Worm (Caenorhabditis elegans) whole organism, L4 larva: ENCODE measurements around the gene lem-2.

Experiments used
- D1046.2 ChIP-seq: fragments of 200-800 bp; sonication (Bioruptor generic); IDR thresholded peaks from 2 replicates; pipeline ENCODE4 v1.3.6; 2022; ENCODE audit warnings: missing genetic modification characterization, missing compliant biosample characterization
- F10B5.3 ChIP-seq: sonication (generic microtip); optimal IDR thresholded peaks from 2 replicates; lab custom pipeline; 2016; ENCODE audit warnings: mild to moderate bottlenecking, missing genetic modification characterization, missing compliant biosample characterization
- F44E2.7 ChIP-seq: fragments of 200-800 bp; sonication (Bioruptor generic); IDR thresholded peaks from 2 replicates; pipeline ENCODE4 v2.1.2; 2022; ENCODE audit warnings: missing genetic modification characterization, missing compliant biosample characterization
- T20F7.1 ChIP-seq: fragments of 200-800 bp; sonication (Bioruptor generic); optimal IDR thresholded peaks from 2 replicates; lab custom pipeline; 2018; ENCODE audit warnings: mild to moderate bottlenecking, missing genetic modification characterization, missing compliant biosample characterization
- T26A8.4 ChIP-seq: fragments of 200-800 bp; sonication (Bioruptor generic); IDR thresholded peaks from 2 replicates; pipeline ENCODE4 v1.3.6; 2022; ENCODE audit warnings: missing genetic modification characterization, missing compliant biosample characterization
- Y105C5A.15 ChIP-seq: fragments of 200-800 bp; sonication (Bioruptor generic); IDR thresholded peaks from 2 replicates; pipeline ENCODE4 v1.3.6; 2022; ENCODE audit warnings: missing genetic modification characterization, missing compliant biosample characterization
- ZK337.2 ChIP-seq: fragments of 200-800 bp; sonication (Bioruptor generic); IDR thresholded peaks from 2 replicates; pipeline ENCODE4 v1.3.6; 2022; ENCODE audit warnings: missing genetic modification reagents, missing genetic modification characterization, missing compliant biosample characterization
- aha-1 ChIP-seq: fragments of 150-350 bp; peaks from one replicate; lab custom pipeline; 2014; ENCODE audit warnings: missing biosample characterization, missing genetic modification characterization
- ama-1 ChIP-seq: fragments of 150-350 bp; optimal IDR thresholded peaks from 2 replicates; lab custom pipeline; 2014; ENCODE audit warnings: inconsistent platforms, mixed read lengths
- arid-1 ChIP-seq: fragments of 200-800 bp; sonication (Bioruptor generic); conservative IDR thresholded peaks from 2 replicates; pipeline ENCODE4 v1.3.6; 2022; ENCODE audit warnings: missing genetic modification reagents, missing genetic modification characterization, missing compliant biosample characterization
- attf-4 ChIP-seq: sonication (generic microtip); optimal IDR thresholded peaks from 3 replicates; lab custom pipeline; 2017; ENCODE audit warnings: missing biosample characterization, missing genetic modification characterization
- ceh-82 ChIP-seq: sonication (generic microtip); optimal IDR thresholded peaks from 2 replicates; lab custom pipeline; 2017; ENCODE audit warnings: missing biosample characterization, missing genetic modification characterization
- ctbp-1 ChIP-seq: fragments of 200-800 bp; sonication (Bioruptor generic); IDR thresholded peaks from 2 replicates; pipeline ENCODE4 v1.3.6; 2022; ENCODE audit warnings: missing genetic modification reagents, missing genetic modification characterization, missing compliant biosample characterization
- daf-16 ChIP-seq, 3 experiments: sonication (generic microtip); optimal IDR thresholded peaks; 2 replicates each; lab custom pipeline; 2016 to 2017; ENCODE audit warnings: missing genetic modification characterization in 3 of 3, missing genetic modification reagents in 3 of 3, mild to moderate bottlenecking in 2 of 3, missing compliant biosample characterization in 2 of 3, missing biosample characterization in 1 of 3, moderate library complexity in 1 of 3
- daf-19 ChIP-seq: fragments of 200-800 bp; sonication (Bioruptor generic); conservative IDR thresholded peaks from 2 replicates; pipeline ENCODE4 v1.3.6; 2022; ENCODE audit warnings: missing genetic modification characterization, missing compliant biosample characterization
- daf-8 ChIP-seq: fragments of 200-800 bp; sonication (Bioruptor generic); IDR thresholded peaks from 2 replicates; pipeline ENCODE4 v1.3.6; 2022; ENCODE audit warnings: missing genetic modification characterization, missing compliant biosample characterization
- dmd-9 ChIP-seq: fragments of 200-800 bp; sonication (Bioruptor generic); IDR thresholded peaks from 2 replicates; pipeline ENCODE4 v1.3.6; 2022; ENCODE audit warnings: missing genetic modification reagents, missing genetic modification characterization, missing compliant biosample characterization
- dve-1 ChIP-seq: sonication (generic microtip); optimal IDR thresholded peaks from 2 replicates; lab custom pipeline; 2017; ENCODE audit warnings: antibody characterized with exemption, mild to moderate bottlenecking, missing genetic modification characterization, missing compliant biosample characterization; ENCODE audit not compliant: insufficient read depth
- egl-27 ChIP-seq: sonication (generic microtip); optimal IDR thresholded peaks from 3 replicates; lab custom pipeline; 2017; ENCODE audit warnings: missing biosample characterization, missing genetic modification reagents, missing genetic modification characterization
- egl-43 ChIP-seq: fragments of 200-800 bp; sonication (Bioruptor generic); IDR thresholded peaks from 2 replicates; pipeline ENCODE4 v1.3.6; 2022; ENCODE audit warnings: missing genetic modification reagents, missing genetic modification characterization, missing compliant biosample characterization
- hmg-1.1 ChIP-seq: fragments of 200-800 bp; sonication (Bioruptor generic); IDR thresholded peaks from 2 replicates; pipeline ENCODE4 v1.3.6; 2022; ENCODE audit warnings: missing genetic modification reagents, missing genetic modification characterization, missing compliant biosample characterization
- jun-1 ChIP-seq: fragments of 150-350 bp; optimal IDR thresholded peaks from 2 replicates; lab custom pipeline; 2014; ENCODE audit warnings: missing biosample characterization, missing genetic modification reagents, missing genetic modification characterization
- lim-7 ChIP-seq: fragments of 200-800 bp; sonication (Bioruptor generic); IDR thresholded peaks from 2 replicates; pipeline ENCODE4 v1.3.6; 2022; ENCODE audit warnings: missing genetic modification characterization, missing compliant biosample characterization
- lin-1 ChIP-seq: fragments of 200-800 bp; sonication (Bioruptor generic); IDR thresholded peaks from 2 replicates; pipeline ENCODE4 v1.3.6; 2022; ENCODE audit warnings: missing genetic modification reagents, missing genetic modification characterization, missing compliant biosample characterization
- lin-15B ChIP-seq: fragments of 150-350 bp; sonication (generic microtip); optimal IDR thresholded peaks from 3 replicates; lab custom pipeline; 2014; ENCODE audit warnings: missing biosample characterization, missing genetic modification characterization
- lin-29 ChIP-seq: fragments of 200-800 bp; sonication (Bioruptor generic); IDR thresholded peaks from 2 replicates; pipeline ENCODE4 v1.3.6; 2022; ENCODE audit warnings: missing genetic modification reagents, missing genetic modification characterization, missing compliant biosample characterization
- lin-39 ChIP-seq: fragments of 150-350 bp; optimal IDR thresholded peaks from 2 replicates; lab custom pipeline; 2014; ENCODE audit warnings: missing biosample characterization, missing genetic modification reagents, missing genetic modification characterization
- lsy-2 ChIP-seq, 2 experiments: fragments of 150-350 bp in 1 of 2; sonication (generic microtip) in 1 of 2; optimal IDR thresholded peaks; 2 replicates each; lab custom pipeline; 2014 to 2017; ENCODE audit warnings: missing biosample characterization in 2 of 2, missing genetic modification characterization in 2 of 2
- madf-9 ChIP-seq: fragments of 200-800 bp; sonication (Bioruptor generic); conservative IDR thresholded peaks from 2 replicates; pipeline ENCODE4 v1.3.6; 2022; ENCODE audit warnings: missing genetic modification reagents, missing genetic modification characterization, missing compliant biosample characterization
- nhr-10 ChIP-seq: fragments of 150-350 bp; optimal IDR thresholded peaks from 2 replicates; lab custom pipeline; 2014; ENCODE audit warnings: missing biosample characterization, missing genetic modification characterization
- nhr-237 ChIP-seq: sonication (generic microtip); optimal IDR thresholded peaks from 2 replicates; lab custom pipeline; 2017; ENCODE audit warnings: missing biosample characterization, missing genetic modification characterization
- nhr-25 ChIP-seq: sonication (generic microtip); optimal IDR thresholded peaks from 2 replicates; lab custom pipeline; 2017; ENCODE audit warnings: missing genetic modification characterization, mild to moderate bottlenecking, missing compliant biosample characterization, antibody characterized with exemption, moderate library complexity, borderline replicate concordance; ENCODE audit not compliant: insufficient read depth
- nhr-6 ChIP-seq: fragments of 150-350 bp; optimal IDR thresholded peaks from 2 replicates; lab custom pipeline; 2014; ENCODE audit warnings: missing biosample characterization, missing genetic modification characterization
- nhr-77 ChIP-seq: fragments of 150-350 bp; optimal IDR thresholded peaks from 2 replicates; lab custom pipeline; 2014; ENCODE audit warnings: missing biosample characterization, missing genetic modification characterization
- pha-4 ChIP-seq, 2 experiments: fragments of 150-350 bp in 1 of 2; fragments of 200-800 bp in 1 of 2; sonication (Bioruptor generic) in 1 of 2; IDR thresholded peaks in 1 of 2; optimal IDR thresholded peaks in 1 of 2; 2 replicates each; pipeline versions ENCODE4 v1.3.6 to Lab custom; 2014 to 2022; ENCODE audit warnings: missing genetic modification characterization in 2 of 2, missing genetic modification reagents in 2 of 2, missing biosample characterization in 1 of 2, missing compliant biosample characterization in 1 of 2
- pqm-1 ChIP-seq: sonication (generic microtip); optimal IDR thresholded peaks from 2 replicates; lab custom pipeline; 2017; ENCODE audit warnings: missing biosample characterization, missing genetic modification characterization
- rbr-2 ChIP-seq: sonication (generic microtip); optimal IDR thresholded peaks from 2 replicates; lab custom pipeline; 2016; ENCODE audit warnings: missing genotype, missing genetic modification characterization, missing compliant biosample characterization
- sdz-12 ChIP-seq: fragments of 200-800 bp; sonication (Bioruptor generic); optimal IDR thresholded peaks from 2 replicates; lab custom pipeline; 2018; ENCODE audit warnings: mild to moderate bottlenecking, missing genetic modification characterization, missing compliant biosample characterization
- set-16 ChIP-seq: fragments of 200-800 bp; sonication (Bioruptor generic); IDR thresholded peaks from 2 replicates; pipeline ENCODE4 v1.3.6; 2022; ENCODE audit warnings: missing genetic modification reagents, missing genetic modification characterization, missing compliant biosample characterization
- snpc-4 ChIP-seq: fragments of 150-350 bp; optimal IDR thresholded peaks from 2 replicates; lab custom pipeline; 2014; ENCODE audit warnings: missing biosample characterization, missing genetic modification characterization
- spr-3 ChIP-seq: fragments of 200-800 bp; sonication (Bioruptor generic); optimal IDR thresholded peaks from 2 replicates; lab custom pipeline; 2018; ENCODE audit warnings: mild to moderate bottlenecking, missing genetic modification characterization, missing compliant biosample characterization
- unc-130 ChIP-seq: sonication (generic microtip); optimal IDR thresholded peaks from 2 replicates; lab custom pipeline; 2016; ENCODE audit warnings: missing genetic modification reagents, missing genetic modification characterization, missing compliant biosample characterization
- unc-39 ChIP-seq: sonication (generic microtip); optimal IDR thresholded peaks from 2 replicates; lab custom pipeline; 2017; ENCODE audit warnings: missing biosample characterization, missing genetic modification characterization
- unc-62 ChIP-seq, 3 experiments: fragments of 150-350 bp in 1 of 3; sonication (generic microtip); optimal IDR thresholded peaks in 2 of 3; peaks in 1 of 3; 1 replicate in 1 of 3; 2 replicates in 2 of 3; lab custom pipeline; 2014 to 2017; ENCODE audit warnings: missing biosample characterization in 3 of 3, missing genetic modification characterization in 3 of 3, missing genetic modification reagents in 3 of 3, missing genotype in 1 of 3
- zfp-2 ChIP-seq: sonication (generic microtip); optimal IDR thresholded peaks from 2 replicates; lab custom pipeline; 2016; ENCODE audit warnings: mild to moderate bottlenecking, missing genetic modification characterization, missing compliant biosample characterization
- ztf-11 ChIP-seq: fragments of 150-350 bp; optimal IDR thresholded peaks from 2 replicates; lab custom pipeline; 2014; ENCODE audit warnings: missing biosample characterization, missing genetic modification characterization

The lem-2 gene

ce11 chrII:14038331-14038730 is 24.9 kb upstream of the lem-2 start (continued):
- TF ChIP-seq set-16 (GFP tag; lab: Robert Waterston, UW) = peak; percentile 16; the same call in 1 of the 2 replicates
- peak; percentile 20 for TF ChIP-seq pqm-1 (tag; lab: Kevin White, UChicago)
- TF ChIP-seq daf-8 = no peak
- TF ChIP-seq dmd-9 (GFP tag; lab: Robert Waterston, UW) = no peak
- TF ChIP-seq rbr-2 (tag; lab: Kevin White, UChicago) = no peak
- TF ChIP-seq unc-130 = no peak
- 0 out of 2 replicates have a peak, but pooled peaks have one; percentile 21 for TF ChIP-seq egl-43 (GFP tag; lab: Robert Waterston, UW)
- TF ChIP-seq ZK337.2 (GFP tag; lab: Robert Waterston, UW) = no peak
- no peak for TF ChIP-seq lin-29 (GFP tag; lab: Robert Waterston, UW)
- TF ChIP-seq F44E2.7 = no peak
- no peak for TF ChIP-seq ztf-11
- no peak for TF ChIP-seq ctbp-1 (GFP tag; lab: Robert Waterston, UW)
- TF ChIP-seq lim-7 (GFP tag; lab: Robert Waterston, UW) = no peak
- no peak for TF ChIP-seq nhr-237 (tag; lab: Kevin White, UChicago)
- no peak for TF ChIP-seq nhr-10
- no peak for TF ChIP-seq nhr-77 (tag; lab: Kevin White, UChicago)
- no peak for TF ChIP-seq zfp-2 (tag; lab: Kevin White, UChicago)
- TF ChIP-seq snpc-4 (tag; lab: Kevin White, UChicago) = no peak
- TF ChIP-seq hmg-1.1 = no peak
- no peak for TF ChIP-seq jun-1 (tag; lab: Kevin White, UChicago)
- no peak for TF ChIP-seq Y105C5A.15 (GFP tag; lab: Robert Waterston, UW)

ce11 chrII:14039811-14040203 is 23.4 kb upstream of the lem-2 start:
- peak; percentile 19 for TF ChIP-seq nhr-6 (tag; lab: Kevin White, UChicago)
- no peak for TF ChIP-seq lsy-2 (tag; optimal IDR thresholded peaks at IDR 0.05; lab: Kevin White, UChicago)
- TF ChIP-seq aha-1 = peak; percentile 73
- TF ChIP-seq daf-16 (GFP tag; optimal IDR thresholded peaks at IDR 0.05; lab: Kevin White, UChicago) = no peak
- TF ChIP-seq daf-16 (tag; optimal IDR thresholded peaks at IDR 0.05; lab: Kevin White, UChicago) = peak; percentile 54
- no peak for TF ChIP-seq daf-19 (GFP tag; lab: Robert Waterston, UW)
- TF ChIP-seq lin-15B (tag; lab: Kevin White, UChicago) = no peak
- TF ChIP-seq D1046.2 (GFP tag; lab: Robert Waterston, UW) = no peak

- no peak for TF ChIP-seq sdz-12 (GFP tag; lab: Kevin White, UChicago)
- TF ChIP-seq ctbp-1 (GFP tag; lab: Robert Waterston, UW) = peak; percentile 96
- no peak for TF ChIP-seq unc-39 (tag; lab: Kevin White, UChicago)
- TF ChIP-seq egl-27 = peak; percentile 46
- TF ChIP-seq lsy-2 (tag; optimal IDR thresholded peaks at IDR 0.05; lab: Kevin White, UChicago) = peak; percentile 88
- TF ChIP-seq T26A8.4 (GFP tag; lab: Robert Waterston, UW) = peak; percentile 83
- peak; percentile 69 for TF ChIP-seq nhr-10
- 0 out of 2 replicates have a peak, but pooled peaks have one; percentile 28 for TF ChIP-seq dmd-9 (GFP tag; lab: Robert Waterston, UW)
- peak; percentile 54 for TF ChIP-seq spr-3 (GFP tag; lab: Kevin White, UChicago)
- TF ChIP-seq dve-1 (tag; lab: Kevin White, UChicago) = peak; percentile 92
- peak; percentile 95 for TF ChIP-seq set-16 (GFP tag; lab: Robert Waterston, UW)
- TF ChIP-seq arid-1 (GFP tag; lab: Robert Waterston, UW) = peak; percentile 22; the same call in 1 of the 2 replicates
- peak in 1 of 2 experiments; percentile 98 for TF ChIP-seq unc-62 (GFP tag; optimal IDR thresholded peaks at IDR 0.05 in 1 of 2; lab: Kevin White, UChicago)
- TF ChIP-seq unc-62 (tag; optimal IDR thresholded peaks at IDR 0.05; lab: Kevin White, UChicago) = peak; percentile 53
- TF ChIP-seq F10B5.3 = peak; percentile 8
- no peak for TF ChIP-seq attf-4 (tag; lab: Kevin White, UChicago)
- TF ChIP-seq ceh-82 (tag; lab: Kevin White, UChicago) = no peak
- peak; percentile 72 for TF ChIP-seq nhr-25 (tag; lab: Kevin White, UChicago)
- peak; percentile 24; the same call in 1 of the 2 replicates for TF ChIP-seq D1046.2 (GFP tag; lab: Robert Waterston, UW)
- peak; percentile 5; the same call in 1 of the 2 replicates for TF ChIP-seq madf-9 (GFP tag; lab: Robert Waterston, UW)
- peak; percentile 95 for TF ChIP-seq rbr-2 (tag; lab: Kevin White, UChicago)
- TF ChIP-seq ama-1 (lab: Kevin White, UChicago) = peak; percentile 21
- TF ChIP-seq lin-39 = peak; percentile 70
- peak; percentile 95 for TF ChIP-seq pha-4 (GFP tag; IDR thresholded peaks at IDR 0.05; lab: Robert Waterston, UW)
- TF ChIP-seq pha-4 (tag; optimal IDR thresholded peaks at IDR 0.05; lab: Kevin White, UChicago) = no peak
- peak; percentile 78 for TF ChIP-seq lin-1 (GFP tag; lab: Robert Waterston, UW)
- TF ChIP-seq T20F7.1 = peak; percentile 73
Measured at ce11 chrII:14040204-14040842, 22.9 kb upstream of the lem-2 start.
